Worm (Caenorhabditis elegans) whole organism, late embryonic: ENCODE measurements around the gene F49E10.4.

Experiments
- C38D4.7 ChIP-seq: fragments of 200-800 bp; sonication (Bioruptor generic); optimal IDR thresholded peaks from 2 replicates; lab custom pipeline; 2018; ENCODE audit warnings: mild to moderate bottlenecking, missing genetic modification characterization, moderate library complexity, missing compliant biosample characterization
- ama-1 ChIP-seq: fragments of 150-350 bp; optimal IDR thresholded peaks from 2 replicates; lab custom pipeline; 2014
- ceh-19 ChIP-seq: fragments of 200-800 bp; sonication (Bioruptor generic); optimal IDR thresholded peaks from 2 replicates; lab custom pipeline; 2018; ENCODE audit warnings: mild to moderate bottlenecking, missing genetic modification characterization, missing compliant biosample characterization
- ceh-31 ChIP-seq: sonication (generic microtip); optimal IDR thresholded peaks from 2 replicates; lab custom pipeline; 2016; ENCODE audit warnings: missing genetic modification characterization, missing compliant biosample characterization
- ets-4 ChIP-seq: sonication (generic microtip); optimal IDR thresholded peaks from 2 replicates; lab custom pipeline; 2016; ENCODE audit warnings: missing genetic modification characterization, missing compliant biosample characterization
- fkh-10 ChIP-seq: fragments of 150-350 bp; optimal IDR thresholded peaks from 2 replicates; lab custom pipeline; 2014; ENCODE audit warnings: missing biosample characterization, missing genetic modification reagents, missing genetic modification characterization
- lin-11 ChIP-seq: fragments of 200-800 bp; sonication (Bioruptor generic); optimal IDR thresholded peaks from 2 replicates; lab custom pipeline; 2018; ENCODE audit warnings: mild to moderate bottlenecking, missing genetic modification characterization, missing compliant biosample characterization
- pha-4 ChIP-seq: fragments of 150-350 bp; optimal IDR thresholded peaks from 2 replicates; lab custom pipeline; 2018; ENCODE audit warnings: missing biosample characterization, missing genetic modification reagents, missing genetic modification characterization
- sox-2 ChIP-seq: fragments of 200-800 bp; sonication (Bioruptor generic); IDR thresholded peaks from 2 replicates; pipeline ENCODE4 v1.3.6; 2022; ENCODE audit warnings: missing genetic modification reagents, missing genetic modification characterization, missing compliant biosample characterization
- tbx-7 ChIP-seq: sonication (generic microtip); optimal IDR thresholded peaks from 2 replicates; lab custom pipeline; 2016; ENCODE audit warnings: missing genotype, missing genetic modification characterization, missing compliant biosample characterization
- unc-55 ChIP-seq: sonication (generic microtip); optimal IDR thresholded peaks from 2 replicates; lab custom pipeline; 2017; ENCODE audit warnings: missing biosample characterization, missing genetic modification reagents, missing genetic modification characterization

DNA sequence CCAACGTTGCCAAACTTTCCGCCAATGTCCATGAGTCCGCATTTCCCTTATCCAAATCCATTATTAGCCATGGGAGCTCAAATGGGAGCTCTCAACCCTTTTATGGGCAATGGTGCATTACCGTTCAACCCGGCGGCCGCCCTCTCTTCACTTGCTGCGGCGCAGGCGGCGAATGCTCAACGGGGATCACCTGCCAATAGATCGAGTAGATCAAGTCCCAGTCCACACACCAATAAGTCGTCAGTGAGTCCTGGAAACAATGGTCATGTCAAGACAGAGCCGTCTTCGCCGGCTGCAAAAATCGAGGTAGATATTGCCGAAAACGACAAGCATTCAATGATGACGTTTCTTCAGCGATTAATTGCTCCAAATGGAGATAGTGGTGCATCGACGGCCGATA is 3.5 kb upstream of the F49E10.4 start:
- TF ChIP-seq ets-4 = no peak
- no peak for TF ChIP-seq ceh-31
- TF ChIP-seq fkh-10 (GFP tag; lab: Kevin White, UChicago) = no peak
- TF ChIP-seq tbx-7 (tag; lab: Kevin White, UChicago) = no peak
- TF ChIP-seq ama-1 (lab: Kevin White, UChicago) = no peak
- no peak for TF ChIP-seq sox-2
- no peak for TF ChIP-seq unc-55 (GFP tag; lab: Kevin White, UChicago)
- no peak for TF ChIP-seq pha-4 (tag; lab: Kevin White, UChicago)
- TF ChIP-seq ceh-19 (GFP tag; lab: Kevin White, UChicago) = no peak
- no peak for TF ChIP-seq C38D4.7 (GFP tag; lab: Kevin White, UChicago)
- TF ChIP-seq lin-11 (tag; lab: Kevin White, UChicago) = no peak
